Fruit fly (Drosophila melanogaster): ENCODE results near the gene CG14712.

The CG14712 gene

dm6 chr3R:11678016-11678415 lies 49.5 kb downstream of the CG14712 start, which contains the start of gene CG18476 (continued):
- TF ChIP-seq dmrt11E (tag; optimal IDR thresholded peaks at IDR 0.05) = peak; percentile 92
- TF ChIP-seq CG1647 (GFP tag; optimal IDR thresholded peaks at IDR 0.05) = peak; percentile 37
- peak; percentile 75; the same call in 2 of the 3 replicates for TF ChIP-seq otp (GFP tag; IDR thresholded peaks at IDR 0.05)
- peak; percentile 77 for TF ChIP-seq CG30020 (tag; optimal IDR thresholded peaks at IDR 0.05)
- peak; percentile 92 for TF ChIP-seq CG3726 (GFP tag; IDR thresholded peaks at IDR 0.05)
- peak; percentile 91 for TF ChIP-seq CG10654 (GFP tag; optimal IDR thresholded peaks at IDR 0.05)
- peak; percentile 93 for TF ChIP-seq trem (tag; optimal IDR thresholded peaks at IDR 0.05)
- no peak for TF ChIP-seq inv (GFP tag; IDR thresholded peaks at IDR 0.05; ENCODE audit: partially characterized antibody)
- peak; percentile 100 for TF ChIP-seq CG31441 (GFP tag; IDR thresholded peaks at IDR 0.05)
- TF ChIP-seq pnt (GFP tag; optimal IDR thresholded peaks at IDR 0.05) = peak; percentile 37
- peak; percentile 66 for TF ChIP-seq CG13123 (GFP tag; optimal IDR thresholded peaks at IDR 0.05)
- TF ChIP-seq fd96Cb (tag; optimal IDR thresholded peaks at IDR 0.05) = peak; percentile 93
- TF ChIP-seq CG5953 (GFP tag; IDR thresholded peaks at IDR 0.05) = peak; percentile 69
- peak; percentile 92 for TF ChIP-seq CG32772 (GFP tag; IDR thresholded peaks at IDR 0.05)
- peak; percentile 89 for TF ChIP-seq seq (GFP tag; IDR thresholded peaks at IDR 0.05)
- TF ChIP-seq scrt (GFP tag; optimal IDR thresholded peaks at IDR 0.05) = peak; percentile 85
- TF ChIP-seq CG18619 (GFP tag; optimal IDR thresholded peaks at IDR 0.05) = peak; percentile 82
- TF ChIP-seq pho (GFP tag; optimal IDR thresholded peaks at IDR 0.05) = peak; percentile 78
- peak; percentile 84 for TF ChIP-seq CG6254 (GFP tag; optimal IDR thresholded peaks at IDR 0.05)
- peak; percentile 78 for TF ChIP-seq nom (GFP tag; optimal IDR thresholded peaks at IDR 0.05)
- TF ChIP-seq Dip2 (GFP tag; IDR thresholded peaks at IDR 0.05) = no peak; the same call in 1 of the 2 replicates
- TF ChIP-seq unc-4 (GFP tag; IDR thresholded peaks at IDR 0.05; ENCODE audit: partially characterized antibody) = no peak
- TF ChIP-seq knrl (GFP tag; IDR thresholded peaks at IDR 0.05; ENCODE audit: partially characterized antibody) = no peak
- TF ChIP-seq Camta (GFP tag; optimal IDR thresholded peaks at IDR 0.05) = peak; percentile 73
- peak; percentile 85 for TF ChIP-seq exex (tag; optimal IDR thresholded peaks at IDR 0.05)
- peak; percentile 56 for TF ChIP-seq CG17912 (GFP tag; optimal IDR thresholded peaks at IDR 0.05)
- TF ChIP-seq tx (GFP tag; optimal IDR thresholded peaks at IDR 0.05) = no peak
- TF ChIP-seq phol (tag; optimal IDR thresholded peaks at IDR 0.05) = peak; percentile 96
- peak; percentile 76 for TF ChIP-seq CG15011 (GFP tag; optimal IDR thresholded peaks at IDR 0.05)
- TF ChIP-seq jumu (GFP tag; optimal IDR thresholded peaks at IDR 0.05) = peak; percentile 50
- TF ChIP-seq br (optimal IDR thresholded peaks at IDR 0.05) = no peak
- peak; percentile 65 for TF ChIP-seq fu2 (GFP tag; optimal IDR thresholded peaks at IDR 0.05)
- peak; percentile 16 for TF ChIP-seq Sry-δ (GFP tag; optimal IDR thresholded peaks at IDR 0.05)
- peak; percentile 90 for TF ChIP-seq CG11085 (GFP tag; IDR thresholded peaks at IDR 0.05)
- peak; percentile 12 for TF ChIP-seq eyg (GFP tag; optimal IDR thresholded peaks at IDR 0.05)
- TF ChIP-seq MESR4 (GFP tag; optimal IDR thresholded peaks at IDR 0.05) = peak; percentile 48
- peak; percentile 88 for TF ChIP-seq NfI (GFP tag; optimal IDR thresholded peaks at IDR 0.05)
- TF ChIP-seq salm (tag; optimal IDR thresholded peaks at IDR 0.05) = peak; percentile 85
- peak; percentile 83; the same call in 2 of the 3 replicates for TF ChIP-seq so (GFP tag; IDR thresholded peaks at IDR 0.05)
- peak; percentile 92 for TF ChIP-seq ase (GFP tag; IDR thresholded peaks at IDR 0.05)
- peak; percentile 66 for TF ChIP-seq CG10543 (GFP tag; optimal IDR thresholded peaks at IDR 0.05)
- TF ChIP-seq CG12744 (GFP tag; optimal IDR thresholded peaks at IDR 0.05) = peak; percentile 37
- peak; percentile 66; the same call in 1 of the 2 replicates for TF ChIP-seq CG43689 (GFP tag; IDR thresholded peaks at IDR 0.05)
- TF ChIP-seq ttk (GFP tag; IDR thresholded peaks at IDR 0.05) = peak; percentile 91
- peak; percentile 94 for TF ChIP-seq tgo (GFP tag; IDR thresholded peaks at IDR 0.05)
- peak; percentile 73 for TF ChIP-seq CG6683 (GFP tag; optimal IDR thresholded peaks at IDR 0.05)
- peak; percentile 91 for TF ChIP-seq CG8388 (GFP tag; optimal IDR thresholded peaks at IDR 0.05)
- peak; percentile 79 for TF ChIP-seq Nf-YA (GFP tag; IDR thresholded peaks at IDR 0.05)
- TF ChIP-seq CG12104 (GFP tag; optimal IDR thresholded peaks at IDR 0.05) = peak; percentile 89
- TF ChIP-seq PHDP (tag; optimal IDR thresholded peaks at IDR 0.05) = peak; percentile 94
- TF ChIP-seq BtbVII (GFP tag; optimal IDR thresholded peaks at IDR 0.05) = peak; percentile 69

Data from whole organism, embryonic.